Worm (Caenorhabditis elegans) whole organism, L1 larva: ENCODE measurements around the gene T01B7.9.

ENCODE experiments used
- C04F5.9 ChIP-seq: sonication (generic microtip); optimal IDR thresholded peaks from 2 replicates; lab custom pipeline; 2016; ENCODE audit warnings: missing genetic modification characterization, missing compliant biosample characterization
- F16B12.6 ChIP-seq: fragments of 150-350 bp; optimal IDR thresholded peaks from 2 replicates; lab custom pipeline; 2014; ENCODE audit warnings: missing biosample characterization, missing genetic modification characterization
- alr-1 ChIP-seq: fragments of 200-800 bp; sonication (Bioruptor generic); optimal IDR thresholded peaks from 2 replicates; lab custom pipeline; 2018; ENCODE audit warnings: borderline replicate concordance, mild to moderate bottlenecking, missing genetic modification characterization, missing compliant biosample characterization
- aly-2 ChIP-seq: fragments of 150-350 bp; optimal IDR thresholded peaks from 2 replicates; lab custom pipeline; 2014; ENCODE audit warnings: missing biosample characterization, missing genetic modification characterization
- blmp-1 ChIP-seq: fragments of 150-350 bp; optimal IDR thresholded peaks from 2 replicates; lab custom pipeline; 2014; ENCODE audit warnings: missing biosample characterization, missing genetic modification characterization
- ceh-63 ChIP-seq: fragments of 200-800 bp; sonication (Bioruptor generic); optimal IDR thresholded peaks from 2 replicates; lab custom pipeline; 2018; ENCODE audit warnings: mild to moderate bottlenecking, missing genetic modification characterization, missing compliant biosample characterization
- ceh-8 ChIP-seq: fragments of 200-800 bp; sonication (Bioruptor generic); optimal IDR thresholded peaks from 2 replicates; lab custom pipeline; 2018; ENCODE audit warnings: mild to moderate bottlenecking, missing genetic modification characterization, moderate library complexity, missing compliant biosample characterization
- ceh-82 ChIP-seq, 3 experiments: fragments of 150-350 bp in 1 of 3; sonication (generic microtip) in 2 of 3; optimal IDR thresholded peaks; 2 replicates each; lab custom pipeline; 2014 to 2017; ENCODE audit warnings: missing biosample characterization in 3 of 3, missing genetic modification characterization in 3 of 3
- ceh-88 ChIP-seq: fragments of 200-800 bp; sonication (Bioruptor generic); IDR thresholded peaks from 2 replicates; pipeline ENCODE4 v1.3.6; 2022; ENCODE audit warnings: missing genetic modification characterization, missing compliant biosample characterization
- ces-1 ChIP-seq: fragments of 150-350 bp; optimal IDR thresholded peaks from 2 replicates; lab custom pipeline; 2014; ENCODE audit warnings: missing biosample characterization, missing genetic modification reagents, missing genetic modification characterization
- efl-1 ChIP-seq, 4 experiments: fragments of 150-350 bp; optimal IDR thresholded peaks in 3 of 4; peaks in 1 of 4; 1 replicate in 1 of 4; 2 replicates in 3 of 4; lab custom pipeline; 2014; ENCODE audit warnings: missing biosample characterization in 2 of 4, missing genetic modification characterization in 2 of 4, missing genetic modification reagents in 2 of 4
- egl-13 ChIP-seq: sonication (generic microtip); optimal IDR thresholded peaks from 2 replicates; lab custom pipeline; 2016; ENCODE audit warnings: missing genotype, missing genetic modification reagents, missing genetic modification characterization, missing compliant biosample characterization
- elt-3 ChIP-seq, 6 experiments: fragments of 150-350 bp in 1 of 6; sonication (generic microtip); optimal IDR thresholded peaks; 2 replicates each; lab custom pipeline; 2017 to 2018; ENCODE audit warnings: missing biosample characterization in 6 of 6, missing genetic modification characterization in 6 of 6, inconsistent platforms in 1 of 6
- ets-5 ChIP-seq: fragments of 200-800 bp; sonication (Bioruptor generic); IDR thresholded peaks from 2 replicates; pipeline ENCODE4 v1.3.6; 2022; ENCODE audit warnings: missing genetic modification characterization, missing compliant biosample characterization
- fkh-10 ChIP-seq: sonication (generic microtip); optimal IDR thresholded peaks from 2 replicates; lab custom pipeline; 2017; ENCODE audit warnings: missing biosample characterization, missing genetic modification reagents, missing genetic modification characterization
- fkh-8 ChIP-seq: sonication (generic microtip); optimal IDR thresholded peaks from 2 replicates; lab custom pipeline; 2016; ENCODE audit warnings: mild to moderate bottlenecking, missing genetic modification characterization, missing compliant biosample characterization
- hlh-4 ChIP-seq: sonication (generic microtip); optimal IDR thresholded peaks from 2 replicates; lab custom pipeline; 2016; ENCODE audit warnings: mild to moderate bottlenecking, missing genetic modification characterization, missing compliant biosample characterization
- hpl-2 ChIP-seq: fragments of 150-350 bp; optimal IDR thresholded peaks from 2 replicates; lab custom pipeline; 2014; ENCODE audit warnings: missing biosample characterization, missing genetic modification reagents, missing genetic modification characterization
- isw-1 ChIP-seq: fragments of 200-800 bp; sonication (Bioruptor generic); IDR thresholded peaks from 2 replicates; pipeline ENCODE4 v1.3.6; 2022; ENCODE audit warnings: missing genetic modification characterization, missing compliant biosample characterization
- jun-1 ChIP-seq: fragments of 150-350 bp; optimal IDR thresholded peaks from 2 replicates; lab custom pipeline; 2014; ENCODE audit warnings: missing biosample characterization, missing genetic modification reagents, missing genetic modification characterization
- lin-13 ChIP-seq: fragments of 150-350 bp; optimal IDR thresholded peaks from 2 replicates; lab custom pipeline; 2014; ENCODE audit warnings: missing biosample characterization, missing genetic modification reagents, missing genetic modification characterization
- lin-15B ChIP-seq: fragments of 150-350 bp; sonication (generic microtip); optimal IDR thresholded peaks from 3 replicates; lab custom pipeline; 2014; ENCODE audit warnings: missing biosample characterization, missing genetic modification characterization
- lin-35 ChIP-seq, 2 experiments: fragments of 150-350 bp; optimal IDR thresholded peaks; 2 replicates each; lab custom pipeline; 2014; ENCODE audit warnings: missing biosample characterization in 2 of 2, missing genetic modification characterization in 2 of 2, missing genetic modification reagents in 2 of 2
- lin-39 ChIP-seq: fragments of 150-350 bp; optimal IDR thresholded peaks from 2 replicates; lab custom pipeline; 2014; ENCODE audit warnings: missing biosample characterization, missing genetic modification reagents, missing genetic modification characterization
- lsy-2 ChIP-seq, 2 experiments: fragments of 150-350 bp; optimal IDR thresholded peaks; 2 replicates each; lab custom pipeline; 2014; ENCODE audit warnings: missing biosample characterization in 2 of 2, missing genetic modification characterization in 2 of 2
- mab-9 ChIP-seq: fragments of 200-800 bp; sonication (Bioruptor generic); IDR thresholded peaks from 2 replicates; pipeline ENCODE4 v1.3.6; 2022; ENCODE audit warnings: missing genetic modification reagents, missing genetic modification characterization, missing compliant biosample characterization
- mef-2 ChIP-seq: fragments of 150-350 bp; optimal IDR thresholded peaks from 2 replicates; lab custom pipeline; 2014; ENCODE audit warnings: missing biosample characterization, missing genetic modification characterization
- mep-1 ChIP-seq: fragments of 150-350 bp; optimal IDR thresholded peaks from 2 replicates; lab custom pipeline; 2014; ENCODE audit warnings: missing biosample characterization, missing genetic modification characterization
- nhr-11 ChIP-seq: fragments of 150-350 bp; optimal IDR thresholded peaks from 2 replicates; lab custom pipeline; 2014; ENCODE audit warnings: missing biosample characterization, missing genetic modification characterization
- nhr-19 ChIP-seq: fragments of 200-800 bp; sonication (Bioruptor generic); conservative IDR thresholded peaks from 2 replicates; pipeline ENCODE4 v1.3.6; 2022; ENCODE audit warnings: missing genetic modification characterization, missing compliant biosample characterization
- nhr-20 ChIP-seq: sonication (generic microtip); optimal IDR thresholded peaks from 2 replicates; lab custom pipeline; 2016; ENCODE audit warnings: mild to moderate bottlenecking, missing genetic modification characterization, missing compliant biosample characterization
- nhr-76 ChIP-seq: sonication (generic microtip); optimal IDR thresholded peaks from 2 replicates; lab custom pipeline; 2017; ENCODE audit warnings: missing biosample characterization, missing genetic modification characterization
- nhr-85 ChIP-seq: sonication (generic microtip); peaks from one replicate; lab custom pipeline; 2016; ENCODE audit warnings: missing genetic modification characterization, inconsistent platforms, missing compliant biosample characterization
- nhr-90 ChIP-seq: sonication (generic microtip); optimal IDR thresholded peaks from 2 replicates; lab custom pipeline; 2016; ENCODE audit warnings: mild to moderate bottlenecking, missing genetic modification characterization, missing compliant biosample characterization; ENCODE audit not compliant: poor library complexity
- pag-3 ChIP-seq: sonication (generic microtip); optimal IDR thresholded peaks from 2 replicates; lab custom pipeline; 2017; ENCODE audit warnings: missing genetic modification characterization, mild to moderate bottlenecking, missing compliant biosample characterization, antibody characterized with exemption, borderline replicate concordance; ENCODE audit not compliant: insufficient read depth
- pqm-1 ChIP-seq: sonication (generic microtip); optimal IDR thresholded peaks from 3 replicates; lab custom pipeline; 2017; ENCODE audit warnings: missing biosample characterization, missing genetic modification characterization
- rnt-1 ChIP-seq: sonication (generic microtip); optimal IDR thresholded peaks from 2 replicates; lab custom pipeline; 2016; ENCODE audit warnings: mild to moderate bottlenecking, missing genetic modification characterization, moderate library complexity, missing compliant biosample characterization
- snpc-4 ChIP-seq: fragments of 150-350 bp; optimal IDR thresholded peaks from 2 replicates; lab custom pipeline; 2014; ENCODE audit warnings: missing biosample characterization, missing genetic modification characterization
- snu-23 ChIP-seq: sonication (generic microtip); optimal IDR thresholded peaks from 2 replicates; lab custom pipeline; 2016; ENCODE audit warnings: missing genetic modification characterization, missing compliant biosample characterization
- sox-4 ChIP-seq: sonication (generic microtip); optimal IDR thresholded peaks from 2 replicates; lab custom pipeline; 2016; ENCODE audit warnings: missing genetic modification characterization, missing compliant biosample characterization
- sptf-1 ChIP-seq: fragments of 150-350 bp; optimal IDR thresholded peaks from 2 replicates; lab custom pipeline; 2014; ENCODE audit warnings: missing biosample characterization, missing genetic modification characterization
- swsn-7 ChIP-seq: sonication (generic microtip); optimal IDR thresholded peaks from 2 replicates; lab custom pipeline; 2016; ENCODE audit warnings: missing genetic modification characterization, missing compliant biosample characterization
- tbx-2 ChIP-seq: sonication (generic microtip); optimal IDR thresholded peaks from 2 replicates; lab custom pipeline; 2016; ENCODE audit warnings: missing genetic modification characterization, missing compliant biosample characterization
- tlp-1 ChIP-seq: fragments of 150-350 bp; optimal IDR thresholded peaks from 2 replicates; lab custom pipeline; 2014; ENCODE audit warnings: missing biosample characterization, missing genetic modification characterization
- unc-130 ChIP-seq: fragments of 150-350 bp; optimal IDR thresholded peaks from 2 replicates; lab custom pipeline; 2017; ENCODE audit warnings: missing biosample characterization, missing genetic modification characterization, inconsistent platforms
- unc-30 ChIP-seq: sonication (generic microtip); optimal IDR thresholded peaks from 2 replicates; lab custom pipeline; 2017; ENCODE audit warnings: missing biosample characterization, missing genetic modification characterization
- unc-86 ChIP-seq: sonication (generic microtip); optimal IDR thresholded peaks from 2 replicates; lab custom pipeline; 2016; ENCODE audit warnings: missing genetic modification characterization, missing compliant biosample characterization
- vab-15 ChIP-seq: sonication (generic microtip); optimal IDR thresholded peaks from 2 replicates; lab custom pipeline; 2017; ENCODE audit warnings: missing genotype, mild to moderate bottlenecking, missing genetic modification characterization, missing compliant biosample characterization
- zag-1 ChIP-seq: fragments of 150-350 bp; optimal IDR thresholded peaks from 2 replicates; lab custom pipeline; 2014; ENCODE audit warnings: missing biosample characterization, missing genetic modification characterization

Gene T01B7.9

DNA sequence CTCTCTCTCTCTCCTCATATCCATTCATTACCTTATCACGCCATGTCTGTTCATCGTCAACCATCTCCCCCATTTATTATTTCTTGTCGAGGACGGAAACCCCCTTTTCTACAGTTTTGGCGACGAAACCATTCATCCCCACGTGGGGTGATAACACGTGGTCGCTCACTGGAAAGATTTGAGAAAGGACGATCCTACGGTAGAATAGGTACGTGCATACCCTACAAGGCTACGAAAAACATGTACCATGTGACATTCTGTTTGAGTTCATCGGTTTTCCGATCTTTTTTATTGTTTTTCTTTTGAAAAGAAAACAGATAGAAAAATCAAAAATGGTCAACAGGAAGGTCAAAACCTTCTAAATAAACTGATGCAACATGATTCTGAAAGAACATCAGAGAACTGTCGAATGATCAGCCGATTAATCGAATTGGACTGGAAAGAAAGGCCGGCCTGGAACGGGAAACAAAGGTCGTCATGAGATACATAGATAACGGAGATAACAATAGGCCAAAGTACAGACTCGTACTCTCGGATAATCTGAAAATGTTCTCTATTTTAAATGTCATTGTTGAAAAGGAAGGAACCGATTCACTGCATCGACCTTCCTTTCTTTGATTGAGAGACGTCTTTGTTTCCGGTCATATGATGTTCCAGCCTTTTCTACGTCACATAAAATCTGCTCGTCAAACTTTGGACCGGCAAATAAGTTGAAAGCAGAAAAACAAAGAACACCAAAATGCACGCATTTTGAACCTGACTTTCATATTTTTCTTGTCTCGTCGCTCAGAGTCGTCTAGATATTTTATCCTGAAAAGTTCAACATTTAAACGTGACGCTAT, 15.6 kb upstream of the T01B7.9 start (continued):
- peak; percentile 94 for TF ChIP-seq nhr-90 (tag; lab: Kevin White, UChicago)
- TF ChIP-seq ces-1, result no peak
- TF ChIP-seq egl-13 (tag; lab: Kevin White, UChicago), result no peak
- TF ChIP-seq elt-3 (tag; optimal IDR thresholded peaks at IDR 0.05; lab: Kevin White, UChicago), result peak in 5 of 6 experiments; percentile 29 to 97 (median 64)
- no peak for TF ChIP-seq lin-39 (tag; lab: Kevin White, UChicago)
- TF ChIP-seq nhr-76 (tag; lab: Kevin White, UChicago), result no peak
- peak; percentile 13 for TF ChIP-seq rnt-1 (tag; lab: Kevin White, UChicago)
- TF ChIP-seq fkh-8 (tag; lab: Kevin White, UChicago), result no peak
- TF ChIP-seq ceh-63, result no peak
- no peak for TF ChIP-seq C04F5.9 (tag; lab: Kevin White, UChicago)
- peak; percentile 87 for TF ChIP-seq nhr-19 (GFP tag; lab: Robert Waterston, UW)
- TF ChIP-seq isw-1 (GFP tag; lab: Robert Waterston, UW), result no peak
- TF ChIP-seq fkh-10 (GFP tag; lab: Kevin White, UChicago), result no peak

DNA sequence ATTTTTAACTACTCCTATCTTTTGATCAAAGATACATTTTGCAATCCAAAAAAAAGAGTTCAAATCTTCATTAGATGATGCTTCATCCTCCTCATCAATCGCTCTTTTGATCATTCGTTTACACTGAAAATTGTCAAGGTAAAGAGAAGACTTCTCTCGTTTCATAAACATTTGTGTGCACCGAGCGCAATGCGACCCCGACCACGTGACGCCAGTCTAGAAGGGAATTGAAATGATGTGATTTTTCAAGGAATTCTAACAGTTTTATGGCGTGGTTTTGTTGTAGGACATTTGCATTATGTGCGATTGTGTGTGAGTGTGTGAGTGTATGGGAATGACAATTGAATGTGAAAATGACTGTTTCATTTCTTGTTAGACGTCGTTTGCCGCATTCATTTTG, 14.7 kb upstream of the T01B7.9 start:
- no peak for TF ChIP-seq pqm-1 (tag; lab: Kevin White, UChicago)
- no peak for TF ChIP-seq ceh-8 (GFP tag; lab: Kevin White, UChicago)
- TF ChIP-seq mab-9 (GFP tag; lab: Robert Waterston, UW), result no peak
- TF ChIP-seq fkh-8 (tag; lab: Kevin White, UChicago), result no peak
- TF ChIP-seq unc-30 (tag; lab: Kevin White, UChicago), result no peak
- TF ChIP-seq fkh-10 (GFP tag; lab: Kevin White, UChicago), result no peak
- TF ChIP-seq isw-1 (GFP tag; lab: Robert Waterston, UW), result no peak
- TF ChIP-seq snpc-4 (tag; lab: Kevin White, UChicago), result no peak
- TF ChIP-seq hlh-4, result no peak
- TF ChIP-seq mep-1 (tag; lab: Kevin White, UChicago), result peak; percentile 18
- TF ChIP-seq sox-4, result no peak
- TF ChIP-seq ceh-63, result no peak
- TF ChIP-seq snu-23 (GFP tag; lab: Kevin White, UChicago), result peak; percentile 73
- TF ChIP-seq ceh-88 (GFP tag; lab: Robert Waterston, UW), result no peak
- no peak for TF ChIP-seq sptf-1 (tag; lab: Kevin White, UChicago)
- TF ChIP-seq lin-13, result no peak
- peak; percentile 78 for TF ChIP-seq nhr-85 (tag; lab: Kevin White, UChicago)
- TF ChIP-seq hpl-2 (GFP tag; lab: Kevin White, UChicago), result no peak
- TF ChIP-seq jun-1, result no peak
- peak; percentile 81 for TF ChIP-seq nhr-20
- TF ChIP-seq unc-130 (tag; lab: Kevin White, UChicago), result no peak
- peak; percentile 25 to 53 for TF ChIP-seq lsy-2 (tag; optimal IDR thresholded peaks at IDR 0.05; lab: Kevin White, UChicago)
- no peak for TF ChIP-seq pag-3 (tag; lab: Kevin White, UChicago)
- no peak for TF ChIP-seq nhr-76 (tag; lab: Kevin White, UChicago)
- peak; percentile 4 to 55 for TF ChIP-seq lin-35 (GFP tag; optimal IDR thresholded peaks at IDR 0.05; lab: Kevin White, UChicago)
- peak; percentile 14 for TF ChIP-seq tbx-2
- TF ChIP-seq alr-1 (tag; lab: Kevin White, UChicago), result no peak
- TF ChIP-seq tlp-1, result no peak
- no peak for TF ChIP-seq nhr-11 (tag; lab: Kevin White, UChicago)
- TF ChIP-seq ces-1, result no peak
- no peak for TF ChIP-seq lin-15B
- TF ChIP-seq efl-1 (optimal IDR thresholded peaks at IDR 0.05; lab: Kevin White, UChicago), result peak in 1 of 2 experiments; percentile 11
- TF ChIP-seq efl-1 (GFP tag; optimal IDR thresholded peaks at IDR 0.05 in 1 of 2; lab: Kevin White, UChicago), result peak in 1 of 2 experiments; percentile 74
- no peak for TF ChIP-seq unc-86 (tag; lab: Kevin White, UChicago)
- no peak for TF ChIP-seq F16B12.6 (tag; lab: Kevin White, UChicago)
- TF ChIP-seq swsn-7 (tag; lab: Kevin White, UChicago), result peak; percentile 24
- no peak for TF ChIP-seq vab-15 (tag; lab: Kevin White, UChicago)
- TF ChIP-seq blmp-1 (tag; lab: Kevin White, UChicago), result no peak
- no peak for TF ChIP-seq nhr-90 (tag; lab: Kevin White, UChicago)
- no peak for TF ChIP-seq ceh-82 (tag; optimal IDR thresholded peaks at IDR 0.05; lab: Kevin White, UChicago)
- no peak for TF ChIP-seq ets-5 (GFP tag; lab: Robert Waterston, UW)
- TF ChIP-seq mef-2 (tag; lab: Kevin White, UChicago), result no peak
- TF ChIP-seq aly-2, result no peak
- no peak for TF ChIP-seq zag-1 (tag; lab: Kevin White, UChicago)
